Fruit fly (Drosophila melanogaster) S2 (cell line): ENCODE results near the gene ct.

ENCODE experiments used
- CG8478 ChIP-seq: fragments of >200 bp; optimal IDR thresholded peaks from 2 replicates; lab custom pipeline; 2018
- CTCF ChIP-seq, 2 experiments: fragments of >200 bp; optimal IDR thresholded peaks; 2 replicates each; lab custom pipeline; 2018

- TF ChIP-seq CG8478 (lab: Kevin White, UChicago) (no peak), CTCF (optimal IDR thresholded peaks at IDR 0.05; lab: Kevin White, UChicago) (no peak)
These were observed 83.1 kb downstream of the ct start for dm6 chrX:7691221-7691914.
